Fruit fly (Drosophila melanogaster) whole organism, pupa: ENCODE measurements around the gene Sdr.
A peak's percentile ranks its signal among the peaks of the same experiment; 100 is the strongest.

ENCODE experiments used
- CG10348 ChIP-seq: fragments of 200-800 bp; sonication (Bioruptor generic); IDR thresholded peaks from 2 replicates; pipeline ENCODE4 v1.3.6; 2022; ENCODE audit warnings: missing biosample characterization, missing genetic modification characterization
- CG12605 ChIP-seq: fragments of 200-800 bp; sonication (Bioruptor generic); IDR thresholded peaks from 2 replicates; pipeline ENCODE4 v1.3.6; 2022; ENCODE audit warnings: missing biosample characterization, missing genetic modification characterization
- CG13204 ChIP-seq: fragments of 200-800 bp; sonication (Bioruptor generic); optimal IDR thresholded peaks from 2 replicates; lab custom pipeline; 2018; ENCODE audit warnings: missing biosample characterization, mild to moderate bottlenecking, missing genetic modification characterization, moderate library complexity
- CG14655 ChIP-seq: fragments of 200-800 bp; sonication (Bioruptor generic); optimal IDR thresholded peaks from 3 replicates; lab custom pipeline; 2017; ENCODE audit warnings: mild to moderate bottlenecking, missing biosample characterization, missing genetic modification reagents, missing genetic modification characterization
- CG15710 ChIP-seq: fragments of 200-800 bp; sonication (Bioruptor generic); optimal IDR thresholded peaks from 2 replicates; lab custom pipeline; 2018; ENCODE audit warnings: missing biosample characterization, mild to moderate bottlenecking, missing genetic modification characterization, moderate library complexity
- CG17806 ChIP-seq: fragments of 200-800 bp; sonication (Bioruptor generic); optimal IDR thresholded peaks from 2 replicates; lab custom pipeline; 2018; ENCODE audit warnings: missing biosample characterization, mild to moderate bottlenecking, missing genetic modification characterization, moderate library complexity
- CG32121 ChIP-seq: fragments of 200-800 bp; sonication (Bioruptor generic); IDR thresholded peaks from 2 replicates; pipeline ENCODE4 v1.3.6; 2022; ENCODE audit warnings: missing biosample characterization, missing genetic modification characterization
- CG34367 ChIP-seq: fragments of 200-800 bp; sonication (Bioruptor generic); optimal IDR thresholded peaks from 2 replicates; lab custom pipeline; 2018; ENCODE audit warnings: missing biosample characterization, mild to moderate bottlenecking, missing genetic modification characterization
- CG4496 ChIP-seq: fragments of 200-800 bp; sonication (Bioruptor generic); IDR thresholded peaks from 3 replicates; pipeline ENCODE4 v1.3.6; 2022; ENCODE audit warnings: missing biosample characterization, missing genetic modification characterization
- CG8159 ChIP-seq: fragments of 200-800 bp; sonication (Bioruptor generic); optimal IDR thresholded peaks from 3 replicates; lab custom pipeline; 2018; ENCODE audit warnings: missing biosample characterization, mild to moderate bottlenecking, missing genetic modification characterization, moderate library complexity
- CG8301 ChIP-seq: fragments of 200-800 bp; sonication (Bioruptor generic); optimal IDR thresholded peaks from 2 replicates; lab custom pipeline; 2018; ENCODE audit warnings: missing biosample characterization, mild to moderate bottlenecking, missing genetic modification characterization
- CG9948 ChIP-seq: fragments of 200-800 bp; sonication (Bioruptor generic); optimal IDR thresholded peaks from 2 replicates; lab custom pipeline; 2018; ENCODE audit warnings: missing biosample characterization, mild to moderate bottlenecking, missing genetic modification characterization, moderate library complexity
- D1 ChIP-seq: fragments of 200-800 bp; sonication (Bioruptor generic); optimal IDR thresholded peaks from 2 replicates; lab custom pipeline; 2018; ENCODE audit warnings: missing biosample characterization, mild to moderate bottlenecking, missing genetic modification characterization, moderate library complexity
- EcR ChIP-seq: fragments of 200-800 bp; sonication (Bioruptor generic); optimal IDR thresholded peaks from 3 replicates; lab custom pipeline; 2019; ENCODE audit warnings: missing biosample characterization, missing genetic modification characterization, mild to moderate bottlenecking, moderate library complexity, missing genetic modification reagents
- Ets98B ChIP-seq: fragments of 200-800 bp; sonication (Bioruptor generic); IDR thresholded peaks from 2 replicates; pipeline ENCODE4 v1.3.6; 2022; ENCODE audit warnings: missing biosample characterization, missing genetic modification characterization
- Pif1A ChIP-seq: fragments of 200-800 bp; sonication (Bioruptor generic); optimal IDR thresholded peaks from 3 replicates; lab custom pipeline; 2016; ENCODE audit warnings: missing biosample characterization, missing genetic modification characterization
- Pif1B ChIP-seq: fragments of 200-800 bp; sonication (Bioruptor generic); optimal IDR thresholded peaks from 3 replicates; lab custom pipeline; 2016; ENCODE audit warnings: missing biosample characterization, missing genetic modification characterization
- Snoo ChIP-seq: fragments of 200-800 bp; sonication (Bioruptor generic); optimal IDR thresholded peaks from 3 replicates; lab custom pipeline; 2017; ENCODE audit warnings: missing biosample characterization, mild to moderate bottlenecking, missing genetic modification characterization, inconsistent platforms
- fd96Ca ChIP-seq: fragments of 200-800 bp; sonication (Bioruptor generic); IDR thresholded peaks from 3 replicates; pipeline ENCODE4 v1.3.6; 2022; ENCODE audit warnings: missing biosample characterization, missing genetic modification characterization
- gl ChIP-seq: fragments of 200-800 bp; sonication (Bioruptor generic); optimal IDR thresholded peaks from 2 replicates; lab custom pipeline; 2018; ENCODE audit warnings: missing biosample characterization, mild to moderate bottlenecking, missing genetic modification characterization
- rn ChIP-seq: fragments of 200-800 bp; sonication (Bioruptor generic); IDR thresholded peaks from 2 replicates; pipeline ENCODE4 v1.3.6; 2022; ENCODE audit warnings: missing biosample characterization, missing genetic modification characterization

Gene Sdr

DNA sequence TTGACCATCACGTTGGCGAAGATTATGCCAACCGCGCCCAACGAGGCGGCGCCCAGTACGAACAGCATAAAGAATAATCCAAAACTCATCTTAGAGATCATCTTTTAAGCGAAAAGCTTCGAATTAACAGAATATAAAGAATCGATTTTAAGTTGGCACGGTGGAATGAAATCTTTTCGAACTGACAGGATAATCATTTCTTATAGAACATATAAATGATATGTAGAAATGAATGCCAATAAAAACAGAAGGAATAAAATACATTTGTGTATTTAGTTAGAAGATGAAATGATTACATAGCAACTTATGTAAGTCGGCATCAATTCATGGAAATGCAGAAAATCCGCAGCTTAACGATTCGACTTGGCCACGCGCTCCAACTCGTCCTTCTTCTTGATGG, 18.3 kb upstream of the Sdr start, which contains the start of gene VhaPPA1-2:
TSS of gene VhaPPA1-2 (minus strand) at position 101 of the 400 bp plus-strand sequence.
- TF ChIP-seq D1 = no peak
- TF ChIP-seq CG32121 (GFP tag; lab: Robert Waterston, UW) = no peak
- no peak for TF ChIP-seq CG13204 (GFP tag; lab: Kevin White, UChicago)
- TF ChIP-seq fd96Ca (GFP tag; lab: Robert Waterston, UW) = no peak

DNA sequence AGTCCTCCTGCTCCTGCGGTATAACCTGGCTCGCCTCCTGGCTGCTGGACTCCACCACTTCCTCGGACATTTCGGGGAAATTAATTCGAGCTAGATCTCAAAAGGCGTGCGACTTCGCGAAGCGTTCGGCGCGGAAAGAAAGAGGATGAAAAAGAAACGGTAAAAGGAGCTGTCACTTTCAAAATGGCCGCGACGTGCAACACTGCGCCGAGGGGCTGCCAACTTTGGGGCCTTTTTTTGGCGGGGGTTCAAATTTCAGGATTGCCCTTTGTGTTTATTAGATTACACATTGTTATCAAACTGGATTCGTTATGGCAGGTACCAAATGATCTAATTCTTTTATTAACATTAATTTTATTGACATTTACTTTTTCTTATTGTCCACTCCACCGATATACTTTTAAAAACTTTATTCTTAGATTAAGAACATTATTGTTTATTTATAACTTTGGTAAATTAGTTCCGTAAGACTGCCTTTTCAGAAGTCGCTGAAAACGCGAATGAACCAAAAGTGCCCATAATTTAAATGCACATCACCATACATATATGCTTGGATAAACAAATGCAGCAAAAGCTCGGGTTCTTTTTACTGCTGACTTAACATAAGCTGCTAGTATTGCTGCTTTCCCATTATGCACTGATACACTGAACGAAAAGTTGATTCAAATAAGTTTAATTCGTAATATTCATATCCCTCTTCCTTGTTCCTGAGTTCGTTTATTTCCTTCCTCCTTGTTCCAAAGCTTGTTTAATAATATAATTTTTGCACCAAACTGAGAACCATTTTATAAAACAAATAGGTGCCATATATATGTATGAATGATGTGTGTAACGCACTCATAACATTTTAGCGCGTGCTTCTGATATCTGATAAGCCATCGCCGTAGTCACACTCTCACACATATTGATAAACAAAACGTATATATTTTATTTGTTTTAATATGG, 16.7 kb upstream of the Sdr start, which contains the start of gene RpS5b:
TSS of gene RpS5b (minus strand) at position 156 of the 945 bp plus-strand sequence.
- peak; percentile 7 for TF ChIP-seq Snoo (tag; lab: Kevin White, UChicago)
- TF ChIP-seq rn (GFP tag; lab: Robert Waterston, UW) = no peak
- no peak for TF ChIP-seq CG4496 (GFP tag; lab: Robert Waterston, UW)

DNA sequence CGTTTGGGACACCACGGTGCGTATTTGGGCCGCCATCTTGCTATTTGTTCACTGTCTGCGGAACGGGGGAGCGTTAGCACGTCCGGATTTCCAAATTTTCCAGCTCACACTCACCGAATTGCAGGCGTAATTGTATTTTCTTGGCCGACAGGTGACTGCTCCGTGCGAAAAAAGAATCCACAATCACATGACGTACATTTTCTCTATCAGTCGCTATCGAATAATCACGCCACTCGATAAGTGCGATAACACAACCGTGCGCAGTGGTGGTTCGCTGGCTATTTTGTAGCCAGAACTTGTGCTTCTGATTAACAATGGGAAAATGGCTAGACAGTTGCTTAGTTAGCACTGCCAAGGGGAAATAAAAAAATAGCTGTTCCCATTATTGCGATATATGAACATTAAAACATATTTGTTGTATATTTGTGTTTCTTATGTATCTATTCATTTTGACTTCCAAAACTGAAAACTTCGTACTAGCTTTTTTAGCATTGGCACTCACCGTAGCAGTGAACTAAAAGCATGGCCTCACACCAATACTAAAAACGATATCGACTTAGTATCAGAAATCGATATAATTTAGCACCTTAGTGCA, 14.5 kb upstream of the Sdr start, which contains the start of gene VhaPPA1-1:
TSS of gene VhaPPA1-1 (minus strand) at position 225 of the 595 bp plus-strand sequence.
- no peak for TF ChIP-seq fd96Ca (GFP tag; lab: Robert Waterston, UW)
- TF ChIP-seq D1 = no peak
- no peak for TF ChIP-seq Ets98B (GFP tag; lab: Robert Waterston, UW)
- no peak for TF ChIP-seq Snoo (tag; lab: Kevin White, UChicago)
- TF ChIP-seq CG17806 = no peak
- TF ChIP-seq CG10348 (GFP tag; lab: Robert Waterston, UW) = no peak
- TF ChIP-seq CG12605 (GFP tag; lab: Robert Waterston, UW) = no peak
- TF ChIP-seq gl (tag; lab: Kevin White, UChicago) = no peak
- no peak for TF ChIP-seq CG34367
- TF ChIP-seq CG9948 (tag; lab: Kevin White, UChicago) = no peak
- no peak for TF ChIP-seq CG13204 (GFP tag; lab: Kevin White, UChicago)
- TF ChIP-seq Pif1A = no peak
- no peak for TF ChIP-seq rn (GFP tag; lab: Robert Waterston, UW)
- no peak for TF ChIP-seq Pif1B (GFP tag; lab: Kevin White, UChicago)
- TF ChIP-seq CG15710 (tag; lab: Kevin White, UChicago) = no peak
- no peak for TF ChIP-seq CG8301 (tag; lab: Kevin White, UChicago)
- TF ChIP-seq CG8159 (tag; lab: Kevin White, UChicago) = no peak
- TF ChIP-seq CG32121 (GFP tag; lab: Robert Waterston, UW) = no peak; the same call in 1 of the 2 replicates
- no peak for TF ChIP-seq EcR (GFP tag; lab: Kevin White, UChicago)
- no peak for TF ChIP-seq CG4496 (GFP tag; lab: Robert Waterston, UW)

DNA sequence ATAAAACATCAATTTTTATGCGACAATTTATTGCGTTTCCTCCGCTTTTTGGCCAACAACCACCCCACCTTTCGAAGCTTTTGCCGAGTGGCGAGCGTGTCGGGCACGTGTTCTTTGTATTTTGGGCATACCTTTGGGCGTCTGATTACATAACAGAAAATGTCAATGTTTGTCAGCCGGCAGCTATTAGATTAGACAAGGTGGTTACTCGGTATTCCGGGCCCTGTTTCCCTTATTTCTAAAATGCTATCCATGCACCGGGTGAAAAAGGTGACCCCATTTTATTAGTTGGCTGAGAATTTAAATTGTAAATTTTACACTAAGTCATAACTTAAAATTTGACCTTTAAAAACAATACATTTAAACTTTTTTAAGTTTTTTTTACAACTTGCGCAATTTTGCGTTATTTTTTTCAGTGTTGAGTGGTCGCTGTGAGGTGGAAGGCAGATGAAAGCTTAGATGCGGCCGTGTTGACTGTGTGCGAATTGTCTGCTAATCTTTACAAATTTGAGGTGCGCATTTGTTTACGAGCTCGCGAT, 5.9 kb upstream of the Sdr start:
- TF ChIP-seq rn (GFP tag; lab: Robert Waterston, UW) = no peak
- no peak for TF ChIP-seq EcR (GFP tag; lab: Kevin White, UChicago)
- no peak for TF ChIP-seq Ets98B (GFP tag; lab: Robert Waterston, UW)
- TF ChIP-seq CG14655 (GFP tag; lab: Kevin White, UChicago) = no peak
- TF ChIP-seq CG8159 (tag; lab: Kevin White, UChicago) = no peak
- TF ChIP-seq Pif1A = no peak

DNA sequence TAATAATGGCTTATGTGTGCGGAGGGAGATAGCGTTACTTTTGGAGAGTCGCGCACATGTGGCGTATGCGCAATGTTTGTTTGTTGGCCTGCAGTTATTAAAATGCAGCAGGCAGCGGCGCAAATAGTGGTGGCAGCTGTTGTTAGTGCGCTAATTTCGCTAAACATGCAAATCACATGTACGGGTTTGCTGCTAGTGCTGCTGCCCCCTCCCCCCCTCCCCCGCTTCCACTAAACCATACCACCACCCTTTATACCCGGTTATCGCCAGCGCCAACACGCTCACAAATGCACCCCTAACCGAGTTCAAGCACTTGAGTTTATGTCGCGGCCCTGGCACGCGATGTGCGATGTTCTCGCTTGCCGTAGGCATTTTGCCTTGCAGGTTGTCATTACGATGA, 46.9 kb downstream of the Sdr start:
- TF ChIP-seq CG4496 (GFP tag; lab: Robert Waterston, UW) = no peak
